Worm (Caenorhabditis elegans) whole organism, L3 larva: Measurements from ENCODE around the gene nhr-115.

ENCODE experiments used
- egl-27 ChIP-seq: sonication (generic microtip); optimal IDR thresholded peaks from 4 replicates; lab custom pipeline; 2017; ENCODE audit warnings: missing biosample characterization, missing genetic modification reagents, missing genetic modification characterization
- fkh-10 ChIP-seq: sonication (generic microtip); optimal IDR thresholded peaks from 2 replicates; lab custom pipeline; 2017; ENCODE audit warnings: missing biosample characterization, missing genetic modification reagents, missing genetic modification characterization
- fos-1 ChIP-seq: fragments of 150-350 bp; optimal IDR thresholded peaks from 2 replicates; lab custom pipeline; 2014; ENCODE audit warnings: missing biosample characterization, missing genetic modification characterization
- nhr-12 ChIP-seq: fragments of 150-350 bp; optimal IDR thresholded peaks from 2 replicates; lab custom pipeline; 2014; ENCODE audit warnings: missing biosample characterization, missing genetic modification characterization
- pha-4 ChIP-seq: fragments of 150-350 bp; optimal IDR thresholded peaks from 2 replicates; lab custom pipeline; 2014; ENCODE audit warnings: missing biosample characterization, missing genetic modification reagents, missing genetic modification characterization
- skn-1 ChIP-seq: fragments of 150-350 bp; optimal IDR thresholded peaks from 2 replicates; lab custom pipeline; 2014; ENCODE audit warnings: missing biosample characterization, missing genetic modification characterization
- tbx-2 ChIP-seq: sonication (generic microtip); optimal IDR thresholded peaks from 2 replicates; lab custom pipeline; 2016; ENCODE audit warnings: mild to moderate bottlenecking, missing genetic modification characterization, missing compliant biosample characterization

DNA sequence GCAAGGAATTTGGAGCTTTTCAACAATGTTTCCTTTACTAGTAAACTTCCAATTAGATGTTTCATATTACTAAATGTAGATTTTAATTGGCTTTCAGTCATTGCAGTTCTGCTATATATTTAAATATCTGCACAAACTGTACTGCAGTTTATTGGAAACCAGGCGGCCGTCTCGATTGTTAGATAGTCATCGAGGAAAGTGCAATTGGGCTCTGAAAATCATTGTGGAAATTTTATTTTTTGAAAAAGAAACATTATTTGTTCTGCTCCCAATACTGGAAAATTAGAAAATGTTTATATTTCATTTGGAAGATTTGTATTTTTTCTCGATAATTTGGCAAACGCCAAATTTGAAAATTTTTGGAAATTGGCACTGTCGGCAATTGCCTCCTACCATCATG is 46.2 kb downstream of the nhr-115 start, which contains the start of gene irld-29:
- TF ChIP-seq skn-1 (tag; lab: Kevin White, UChicago) (no peak), pha-4 (tag; lab: Kevin White, UChicago) (no peak), tbx-2 (tag; lab: Kevin White, UChicago) (no peak), egl-27 (tag; lab: Kevin White, UChicago) (no peak), fkh-10 (GFP tag; lab: Kevin White, UChicago) (no peak), nhr-12 (tag; lab: Kevin White, UChicago) (no peak), fos-1 (no peak)
